Fruit fly (Drosophila melanogaster) whole organism: Measurements from ENCODE around the gene Ldsdh1.

ENCODE experiments used
- EcR ChIP-seq, 2 experiments: fragments of >200 bp; optimal IDR thresholded peaks; 2 replicates each; lab custom pipeline; 2017; ENCODE audit warnings: missing biosample characterization in 2 of 2, missing genetic modification characterization in 2 of 2, missing genetic modification reagents in 2 of 2
- pan ChIP-seq: fragments of >200 bp; optimal IDR thresholded peaks from 2 replicates; lab custom pipeline; 2017

DNA sequence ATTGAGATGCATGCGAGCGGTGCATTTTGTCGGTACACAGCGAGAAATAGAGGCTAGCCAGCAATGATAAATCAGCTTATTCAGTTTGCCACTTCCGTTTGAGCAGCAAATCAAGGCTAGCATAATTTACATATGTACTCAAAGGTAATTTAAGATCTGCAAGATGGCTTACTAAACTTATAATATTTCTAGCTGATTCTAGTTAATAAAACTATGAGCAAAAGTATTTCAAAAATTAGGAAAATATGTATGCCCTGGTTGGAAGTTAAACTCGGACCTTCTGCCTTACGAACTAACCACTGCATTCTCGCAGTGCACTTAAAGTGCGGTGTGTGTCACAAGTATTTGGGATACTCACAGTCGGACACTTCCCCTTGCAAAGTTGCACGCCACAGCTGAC lies 41.4 kb upstream of the Ldsdh1 start:
- TF ChIP-seq EcR (GFP tag; optimal IDR thresholded peaks at IDR 0.05; lab: Kevin White, UChicago), result no peak
- TF ChIP-seq pan, result no peak
